Worm (Caenorhabditis elegans) whole organism, L3 larva: ENCODE measurements around the gene gnrr-3.

Experiments
- lin-15B ChIP-seq: fragments of 150-350 bp; optimal IDR thresholded peaks from 2 replicates; lab custom pipeline; 2014; ENCODE audit warnings: missing biosample characterization, missing genetic modification characterization
- nhr-28 ChIP-seq: fragments of 150-350 bp; optimal IDR thresholded peaks from 2 replicates; lab custom pipeline; 2014; ENCODE audit warnings: missing biosample characterization, missing genetic modification characterization

DNA sequence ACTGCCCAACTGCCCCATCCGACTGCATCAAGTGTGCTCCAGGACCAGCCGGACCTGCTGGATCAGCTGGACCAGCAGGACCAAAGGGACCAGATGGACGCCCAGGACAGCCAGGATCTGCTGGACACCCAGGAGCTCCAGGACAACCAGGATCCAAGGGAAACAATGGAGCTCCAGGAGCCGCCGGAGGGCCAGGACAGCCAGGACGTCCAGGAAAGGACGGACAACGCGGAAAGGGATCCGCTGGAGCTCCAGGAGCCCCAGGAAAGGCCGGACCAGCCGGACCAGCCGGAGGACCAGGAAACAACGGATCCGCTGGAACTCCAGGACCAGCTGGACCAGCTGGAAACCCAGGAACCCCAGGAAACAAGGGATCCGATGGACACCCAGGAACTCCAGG, 28.8 kb downstream of the gnrr-3 start:
- TF ChIP-seq nhr-28 (tag; lab: Kevin White, UChicago) (no peak), lin-15B (tag; lab: Kevin White, UChicago) (no peak)
